Fruit fly (Drosophila melanogaster) whole organism, prepupa: ENCODE measurements around the gene CG10561.

Experiments
- CG11294 ChIP-seq: fragments of 200-800 bp; sonication (Bioruptor generic); IDR thresholded peaks from 2 replicates; pipeline ENCODE4 v1.3.6; 2022; ENCODE audit warnings: missing biosample characterization, missing genetic modification characterization
- CG11902 ChIP-seq: fragments of 200-800 bp; sonication (Bioruptor generic); optimal IDR thresholded peaks from 3 replicates; lab custom pipeline; 2016; ENCODE audit warnings: missing biosample characterization, missing genetic modification characterization
- CG16779 ChIP-seq: fragments of 200-800 bp; sonication (Bioruptor generic); optimal IDR thresholded peaks from 3 replicates; lab custom pipeline; 2017; ENCODE audit warnings: missing biosample characterization, mild to moderate bottlenecking, missing genetic modification characterization
- CG6276 ChIP-seq: fragments of 200-800 bp; sonication (Bioruptor generic); optimal IDR thresholded peaks from 2 replicates; lab custom pipeline; 2017; ENCODE audit warnings: missing biosample characterization, mild to moderate bottlenecking, missing genetic modification characterization
- CG6792 ChIP-seq: fragments of 200-800 bp; sonication (Bioruptor generic); optimal IDR thresholded peaks from 3 replicates; lab custom pipeline; 2016; ENCODE audit warnings: missing biosample characterization, missing genetic modification characterization
- CG6808 ChIP-seq: fragments of 200-800 bp; sonication (Bioruptor generic); optimal IDR thresholded peaks from 3 replicates; lab custom pipeline; 2017; ENCODE audit warnings: missing biosample characterization, missing genetic modification characterization, mild to moderate bottlenecking, moderate library complexity, missing genetic modification reagents
- CG8319 ChIP-seq: fragments of 200-800 bp; sonication (Bioruptor generic); optimal IDR thresholded peaks from 3 replicates; lab custom pipeline; 2016; ENCODE audit warnings: missing biosample characterization, missing genetic modification characterization
- Ets21C ChIP-seq: fragments of 200-800 bp; sonication (Bioruptor generic); optimal IDR thresholded peaks from 3 replicates; lab custom pipeline; 2016; ENCODE audit warnings: missing biosample characterization, missing genetic modification characterization
- Hr39 ChIP-seq: fragments of 200-800 bp; sonication (Bioruptor generic); optimal IDR thresholded peaks from 2 replicates; lab custom pipeline; 2016; ENCODE audit warnings: missing biosample characterization, missing genetic modification characterization
- Met ChIP-seq: fragments of 200-800 bp; sonication (Bioruptor generic); optimal IDR thresholded peaks from 3 replicates; lab custom pipeline; 2016; ENCODE audit warnings: missing biosample characterization, missing genetic modification characterization
- Smox ChIP-seq: fragments of 200-800 bp; sonication (Bioruptor generic); optimal IDR thresholded peaks from 3 replicates; lab custom pipeline; 2016; ENCODE audit warnings: missing biosample characterization, missing genetic modification characterization
- dac ChIP-seq: fragments of 200-800 bp; sonication (Bioruptor generic); optimal IDR thresholded peaks from 2 replicates; lab custom pipeline; 2017; ENCODE audit warnings: missing biosample characterization, mild to moderate bottlenecking, missing genetic modification characterization
- pdm3 ChIP-seq: fragments of 200-800 bp; sonication (Bioruptor generic); optimal IDR thresholded peaks from 3 replicates; lab custom pipeline; 2016; ENCODE audit warnings: missing biosample characterization, missing genetic modification characterization

- TF ChIP-seq Smox (GFP tag; lab: Kevin White, UChicago): no peak
- TF ChIP-seq Ets21C (GFP tag; lab: Kevin White, UChicago): no peak
- TF ChIP-seq Hr39 (GFP tag; lab: Kevin White, UChicago): peak; percentile 1
- no peak for TF ChIP-seq CG16779 (tag; lab: Kevin White, UChicago)
- no peak for TF ChIP-seq CG6808 (GFP tag; lab: Kevin White, UChicago)
- no peak for TF ChIP-seq Met (GFP tag; lab: Kevin White, UChicago)
- TF ChIP-seq CG11902 (GFP tag; lab: Kevin White, UChicago): no peak
- no peak for TF ChIP-seq dac (GFP tag; lab: Kevin White, UChicago)
- no peak for TF ChIP-seq CG6792
- TF ChIP-seq CG11294 (GFP tag; lab: Robert Waterston, UW): no peak
- no peak for TF ChIP-seq CG8319 (GFP tag; lab: Kevin White, UChicago)
- TF ChIP-seq CG6276: no peak
- TF ChIP-seq pdm3 (GFP tag; lab: Kevin White, UChicago): no peak
These were observed 44.6 kb upstream of the CG10561 start, which contains the start of gene CG10702 for dm6 chr2L:19069548-19070145.
